Fruit fly (Drosophila melanogaster) whole organism, wandering third instar larva: Measurements from ENCODE around the gene CG14207.

ENCODE experiments used
- Dfd ChIP-seq: fragments of >200 bp; optimal IDR thresholded peaks from 2 replicates; lab custom pipeline; 2017; ENCODE audit warnings: missing biosample characterization, missing genetic modification characterization
- foxo ChIP-seq, 2 experiments: fragments of 200-800 bp; sonication (Bioruptor generic); optimal IDR thresholded peaks; 2 replicates in 1 of 2; 3 replicates in 1 of 2; lab custom pipeline; 2016 to 2017; ENCODE audit warnings: missing biosample characterization in 2 of 2, missing genetic modification characterization in 2 of 2

DNA sequence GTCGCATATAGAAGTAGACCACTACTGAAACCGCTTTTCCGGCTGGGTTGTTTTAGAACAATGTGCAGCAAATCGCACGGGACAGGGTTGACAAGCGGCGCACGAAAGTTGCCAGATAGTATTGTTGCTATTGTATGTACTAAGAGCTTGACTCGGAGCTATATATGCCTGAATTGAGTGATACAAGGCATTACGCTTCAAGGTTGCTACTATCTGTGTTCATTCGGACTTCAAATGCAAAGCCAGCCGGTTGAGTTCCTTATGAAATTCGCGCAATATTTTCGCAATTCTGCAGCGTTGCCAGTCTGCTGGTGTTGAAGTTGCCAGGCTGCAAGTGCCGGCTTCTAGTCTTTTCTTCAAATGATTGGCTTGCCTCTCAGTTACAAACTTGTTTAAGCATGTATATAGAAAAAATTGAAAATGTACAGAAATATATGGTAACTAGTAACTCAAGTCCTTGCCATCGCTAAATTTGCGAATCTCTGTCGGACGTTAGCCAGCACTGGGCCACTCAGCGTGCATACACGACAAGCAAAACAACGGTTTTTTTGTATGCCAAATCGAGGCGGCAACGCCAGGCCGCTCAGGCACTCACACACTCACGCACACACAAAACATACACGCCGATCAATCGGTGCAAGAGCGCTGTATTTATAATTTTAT is 46.9 kb downstream of the CG14207 start, which contains the start of the genes Ranbp21 and Elys:
- peak in 1 of 2 experiments; percentile 66 for TF ChIP-seq foxo (GFP tag; optimal IDR thresholded peaks at IDR 0.05; lab: Kevin White, UChicago)
- no peak for TF ChIP-seq Dfd
